Worm (Caenorhabditis elegans): ENCODE results near the gene srw-11.
A peak's percentile ranks its signal among the peaks of the same experiment; 100 is the strongest.

Gene srw-11

DNA sequence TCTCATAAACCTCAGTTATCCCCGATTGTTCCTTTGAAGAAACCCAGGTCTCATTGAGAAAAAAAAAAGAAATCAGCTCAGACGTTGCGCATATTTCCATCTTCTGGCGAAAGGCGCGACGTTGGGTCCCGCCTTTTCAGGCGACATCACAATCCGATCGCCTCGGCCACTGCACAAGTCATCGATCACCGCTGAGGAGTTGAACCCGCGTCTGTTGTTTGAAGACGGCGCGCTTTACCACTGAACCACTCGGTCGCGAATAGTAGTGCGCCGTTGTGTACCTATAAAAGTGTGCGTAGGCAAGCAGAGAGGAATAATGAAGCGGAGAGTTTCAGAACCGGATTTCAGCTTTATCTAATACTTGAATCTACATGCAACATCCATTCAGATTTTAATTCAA, 49.2 kb downstream of the srw-11 start, which contains the start of gene Y75B12B.11 (continued):
- TF ChIP-seq nhr-129 (tag; optimal IDR thresholded peaks at IDR 0.05) (peak; percentile 88), mab-5 (tag; optimal IDR thresholded peaks at IDR 0.05) (peak; percentile 2), peb-1 (tag; optimal IDR thresholded peaks at IDR 0.05) (no peak), ceh-16 (tag; optimal IDR thresholded peaks at IDR 0.05) (peak; percentile 33), nhr-11 (tag; optimal IDR thresholded peaks at IDR 0.05) (no peak), gmeb-1 (tag; optimal IDR thresholded peaks at IDR 0.05) (peak; percentile 76), lsy-2 (tag; optimal IDR thresholded peaks at IDR 0.05) (peak; percentile 25 to 63), ztf-1 (GFP tag; conservative IDR thresholded peaks at IDR 0.05) (no peak), alr-1 (tag; optimal IDR thresholded peaks at IDR 0.05) (no peak), mdl-1 (tag; optimal IDR thresholded peaks at IDR 0.05) (no peak), nhr-77 (tag; optimal IDR thresholded peaks at IDR 0.05) (no peak), ZK546.5 (tag; optimal IDR thresholded peaks at IDR 0.05) (no peak), nhr-23 (tag; optimal IDR thresholded peaks at IDR 0.05) (no peak), ztf-11 (tag; optimal IDR thresholded peaks at IDR 0.05) (no peak), lin-13 (GFP tag; optimal IDR thresholded peaks at IDR 0.05) (peak; percentile 76), lin-39 (tag; optimal IDR thresholded peaks at IDR 0.05) (no peak), crh-2 (tag; optimal IDR thresholded peaks at IDR 0.05) (peak; percentile 82), ceh-82 (tag; optimal IDR thresholded peaks at IDR 0.05) (no peak), lin-11 (tag; optimal IDR thresholded peaks at IDR 0.05) (peak; percentile 66)

DNA sequence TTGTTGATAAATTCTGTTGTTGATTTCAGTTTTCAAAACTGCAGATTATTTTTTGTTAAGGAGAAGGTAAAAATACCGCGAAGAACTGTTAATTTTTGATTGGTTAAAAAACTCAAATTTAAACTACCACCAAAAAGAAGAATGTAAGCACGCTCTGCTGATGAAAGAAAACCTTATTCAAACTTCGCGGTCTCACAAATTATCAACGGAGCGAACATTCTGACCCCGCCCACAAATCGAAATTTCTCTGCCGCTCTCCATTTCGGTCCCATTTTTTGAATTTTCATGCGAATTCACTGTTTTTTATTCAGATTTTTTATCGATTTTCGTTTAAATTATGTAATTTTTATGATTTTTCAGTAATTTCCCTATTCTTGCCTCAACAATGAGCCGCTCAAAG, 50.5 kb downstream of the srw-11 start, which contains the start of gene cyn-3:
Gene cyn-3, plus strand, starts transcription at position 361 of the 400 bp plus-strand sequence.
- peak; percentile 54 for TF ChIP-seq nhr-77 (tag; optimal IDR thresholded peaks at IDR 0.05)
- no peak for TF ChIP-seq nhr-6 (tag; optimal IDR thresholded peaks at IDR 0.05)
- TF ChIP-seq unc-62 (GFP tag; optimal IDR thresholded peaks at IDR 0.05) = no peak
- no peak for TF ChIP-seq ztf-11 (tag; optimal IDR thresholded peaks at IDR 0.05)
- TF ChIP-seq nhr-11 (tag; optimal IDR thresholded peaks at IDR 0.05) = no peak
- TF ChIP-seq elt-3 (tag; optimal IDR thresholded peaks at IDR 0.05) = no peak
- no peak for TF ChIP-seq elt-1 (tag; optimal IDR thresholded peaks at IDR 0.05)
- no peak for TF ChIP-seq nhr-23 (tag; optimal IDR thresholded peaks at IDR 0.05)
- peak; percentile 96 for TF ChIP-seq crh-2 (tag; optimal IDR thresholded peaks at IDR 0.05)
- peak; percentile 59 for TF ChIP-seq ceh-16 (tag; optimal IDR thresholded peaks at IDR 0.05)
- TF ChIP-seq F13H6.1 (tag; optimal IDR thresholded peaks at IDR 0.05) = peak; percentile 85
- TF ChIP-seq unc-55 (GFP tag; optimal IDR thresholded peaks at IDR 0.05) = peak; percentile 97
- TF ChIP-seq nhr-21 (tag; optimal IDR thresholded peaks at IDR 0.05) = peak; percentile 85
- peak; percentile 93 for TF ChIP-seq lin-13 (GFP tag; optimal IDR thresholded peaks at IDR 0.05)
- TF ChIP-seq mbf-1 (tag; optimal IDR thresholded peaks at IDR 0.05) = no peak
- TF ChIP-seq skn-1 (tag; optimal IDR thresholded peaks at IDR 0.05) = no peak
- no peak for TF ChIP-seq nhr-12 (tag; optimal IDR thresholded peaks at IDR 0.05)
- no peak for TF ChIP-seq dmd-4 (tag; optimal IDR thresholded peaks at IDR 0.05)
- TF ChIP-seq alr-1 (tag; optimal IDR thresholded peaks at IDR 0.05) = no peak
- TF ChIP-seq sma-3 (GFP tag; optimal IDR thresholded peaks at IDR 0.05) = peak; percentile 87
- peak; percentile 30 for TF ChIP-seq ZK546.5 (tag; optimal IDR thresholded peaks at IDR 0.05)
- TF ChIP-seq nhr-129 (tag; optimal IDR thresholded peaks at IDR 0.05) = peak; percentile 89
- TF ChIP-seq sem-4 (tag; optimal IDR thresholded peaks at IDR 0.05) = peak; percentile 92
- no peak for TF ChIP-seq Y55F3AM.14 (GFP tag; optimal IDR thresholded peaks at IDR 0.05)
- TF ChIP-seq blmp-1 (tag; optimal IDR thresholded peaks at IDR 0.05; ENCODE audit: insufficient read depth) = peak; percentile 78
- TF ChIP-seq peb-1 (tag; optimal IDR thresholded peaks at IDR 0.05) = no peak
- TF ChIP-seq nhr-237 (tag; optimal IDR thresholded peaks at IDR 0.05) = no peak
- peak; percentile 87 for TF ChIP-seq snpc-4 (tag; optimal IDR thresholded peaks at IDR 0.05)
- TF ChIP-seq R02D3.7 (tag; optimal IDR thresholded peaks at IDR 0.05) = peak; percentile 41
- peak; percentile 82 to 93 for TF ChIP-seq lsy-2 (tag; optimal IDR thresholded peaks at IDR 0.05)
- TF ChIP-seq fos-1 (tag; optimal IDR thresholded peaks at IDR 0.05) = peak; percentile 76
- no peak for TF ChIP-seq ztf-1 (GFP tag; conservative IDR thresholded peaks at IDR 0.05)
- peak; percentile 81 for TF ChIP-seq mab-5 (tag; optimal IDR thresholded peaks at IDR 0.05)
- peak; percentile 93 for TF ChIP-seq C34F6.9 (tag; optimal IDR thresholded peaks at IDR 0.05)
- TF ChIP-seq unc-39 (tag; optimal IDR thresholded peaks at IDR 0.05) = no peak
- no peak for TF ChIP-seq lin-39 (tag; optimal IDR thresholded peaks at IDR 0.05)
- peak; percentile 85 for TF ChIP-seq ama-1 (optimal IDR thresholded peaks at IDR 0.05)
- peak; percentile 46 for TF ChIP-seq zag-1 (tag; optimal IDR thresholded peaks at IDR 0.05)
- TF ChIP-seq ceh-82 (tag; optimal IDR thresholded peaks at IDR 0.05) = peak; percentile 38
- TF ChIP-seq mdl-1 (tag; optimal IDR thresholded peaks at IDR 0.05) = no peak
- TF ChIP-seq sma-9 (GFP tag; optimal IDR thresholded peaks at IDR 0.05) = peak; percentile 90
- no peak for TF ChIP-seq sma-9 (tag; optimal IDR thresholded peaks at IDR 0.05)
- TF ChIP-seq egl-27 (tag; optimal IDR thresholded peaks at IDR 0.05) = peak; percentile 31
- peak; percentile 93 for TF ChIP-seq nhr-25 (tag; optimal IDR thresholded peaks at IDR 0.05)
- TF ChIP-seq nhr-10 (tag; optimal IDR thresholded peaks at IDR 0.05) = no peak
- TF ChIP-seq aly-2 (tag; optimal IDR thresholded peaks at IDR 0.05) = no peak
- TF ChIP-seq gmeb-1 (tag; optimal IDR thresholded peaks at IDR 0.05) = peak; percentile 99
- TF ChIP-seq lin-11 (tag; optimal IDR thresholded peaks at IDR 0.05) = peak; percentile 91
- peak; percentile 73 for TF ChIP-seq ztf-4 (tag; optimal IDR thresholded peaks at IDR 0.05)

Data from whole organism, L2 larva.